Worm (Caenorhabditis elegans): ENCODE measurements around the gene ire-1.

Gene ire-1

DNA sequence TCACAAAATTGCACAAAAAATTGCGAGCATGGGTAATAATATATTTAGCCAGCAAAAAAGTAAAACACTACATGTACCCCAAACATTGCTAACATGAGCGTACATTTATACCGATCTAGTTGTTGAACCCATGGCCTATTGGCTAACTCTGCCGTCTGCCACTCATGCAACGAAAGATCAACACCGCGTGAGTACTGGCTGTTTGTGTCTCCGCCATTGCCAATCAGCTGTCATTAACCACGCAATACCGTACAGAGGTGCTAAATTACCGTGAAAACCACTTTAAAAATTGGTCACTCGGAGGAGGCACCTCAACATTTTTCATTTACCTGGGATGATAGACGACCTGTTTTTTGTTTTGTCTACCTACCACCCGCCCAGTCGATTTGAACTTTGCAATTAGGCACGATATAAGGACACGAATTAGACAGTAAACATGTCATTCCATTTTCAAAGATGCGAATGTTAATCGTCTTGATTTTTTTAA lies 49.3 kb downstream of the ire-1 start, which contains the start of gene K02C4.2 (continued):
- TF ChIP-seq Y53G8AR.9 (GFP tag; conservative IDR thresholded peaks at IDR 0.05): peak; percentile 71
- 0 out of 2 replicates have a peak, but pooled peaks have one; percentile 50 for TF ChIP-seq hsf-1 (GFP tag; IDR thresholded peaks at IDR 0.05)
- TF ChIP-seq mel-28 (tag; optimal IDR thresholded peaks at IDR 0.05; ENCODE audit: borderline replicate concordance): no peak
- peak; percentile 63 for TF ChIP-seq hrde-1 (tag; optimal IDR thresholded peaks at IDR 0.05; ENCODE audit: borderline replicate concordance)
- peak; percentile 55 for TF ChIP-seq D2030.7 (GFP tag; IDR thresholded peaks at IDR 0.05)
- TF ChIP-seq hlh-12 (tag; optimal IDR thresholded peaks at IDR 0.05): peak; percentile 34
- peak; percentile 80 for TF ChIP-seq nhr-80 (tag; optimal IDR thresholded peaks at IDR 0.05)
- TF ChIP-seq aptf-3 (GFP tag; IDR thresholded peaks at IDR 0.05): peak; percentile 84; the same call in 1 of the 2 replicates
- TF ChIP-seq lag-1 (GFP tag; IDR thresholded peaks at IDR 0.05): 0 out of 2 replicates have a peak, but pooled peaks have one; percentile 55
- TF ChIP-seq ceh-91 (GFP tag; IDR thresholded peaks at IDR 0.05): 0 out of 2 replicates have a peak, but pooled peaks have one; percentile 8
- no peak for TF ChIP-seq T26A5.8 (tag; optimal IDR thresholded peaks at IDR 0.05)
- peak; percentile 93 for TF ChIP-seq F52B5.7 (tag; optimal IDR thresholded peaks at IDR 0.05)
- peak; percentile 74 for TF ChIP-seq somi-1 (GFP tag; optimal IDR thresholded peaks at IDR 0.05)
- TF ChIP-seq snpc-1.1 (tag; optimal IDR thresholded peaks at IDR 0.05; ENCODE audit: insufficient read depth): peak; percentile 34
- no peak for TF ChIP-seq nhr-179 (tag; optimal IDR thresholded peaks at IDR 0.05)
- TF ChIP-seq mxl-1 (tag; optimal IDR thresholded peaks at IDR 0.05): peak; percentile 87
- no peak for TF ChIP-seq unc-62 (GFP tag; optimal IDR thresholded peaks at IDR 0.05)
- peak; percentile 93 for TF ChIP-seq die-1 (tag; optimal IDR thresholded peaks at IDR 0.05)
- peak; percentile 91 for TF ChIP-seq nhr-90 (tag; optimal IDR thresholded peaks at IDR 0.05)
- TF ChIP-seq fkh-3 (tag; optimal IDR thresholded peaks at IDR 0.05): peak; percentile 85
- no peak; the same call in 1 of the 2 replicates for TF ChIP-seq attf-3 (GFP tag; conservative IDR thresholded peaks at IDR 0.05)
- peak; percentile 69 for TF ChIP-seq lin-40 (tag; optimal IDR thresholded peaks at IDR 0.05)
- peak; percentile 75 for TF ChIP-seq F49E8.2 (tag; optimal IDR thresholded peaks at IDR 0.05; ENCODE audit: insufficient read depth)
- peak; percentile 54 for TF ChIP-seq tbx-9 (tag; optimal IDR thresholded peaks at IDR 0.05; ENCODE audit: borderline replicate concordance)
- peak; percentile 44 for TF ChIP-seq ztf-22 (GFP tag; optimal IDR thresholded peaks at IDR 0.05)
- TF ChIP-seq ceh-58 (GFP tag; IDR thresholded peaks at IDR 0.05): no peak
- peak; percentile 70 to 73 for TF ChIP-seq rec-8 (tag; optimal IDR thresholded peaks at IDR 0.05)
- no peak for TF ChIP-seq bed-2 (GFP tag; IDR thresholded peaks at IDR 0.05)
- TF ChIP-seq lir-1 (GFP tag; conservative IDR thresholded peaks at IDR 0.05): no peak; the same call in 1 of the 2 replicates
- no peak for TF ChIP-seq dpff-1 (tag; optimal IDR thresholded peaks at IDR 0.05)
- TF ChIP-seq ztf-3 (GFP tag; optimal IDR thresholded peaks at IDR 0.05): peak; percentile 69
- peak; percentile 77 for TF ChIP-seq rcor-1 (GFP tag; IDR thresholded peaks at IDR 0.05)
- TF ChIP-seq K11D2.4 (GFP tag; IDR thresholded peaks at IDR 0.05): no peak
- TF ChIP-seq B0035.1 (tag; optimal IDR thresholded peaks at IDR 0.05): peak; percentile 19
- no peak for TF ChIP-seq hlh-26 (GFP tag; conservative IDR thresholded peaks at IDR 0.05)
- TF ChIP-seq ztf-18 (tag; optimal IDR thresholded peaks at IDR 0.05): peak; percentile 83
- TF ChIP-seq ceh-100 (GFP tag; IDR thresholded peaks at IDR 0.05): peak; percentile 43
- TF ChIP-seq Y79H2A.3 (GFP tag; conservative IDR thresholded peaks at IDR 0.05): no peak; the same call in 1 of the 2 replicates
- TF ChIP-seq F37B4.10 (GFP tag; IDR thresholded peaks at IDR 0.05): 0 out of 2 replicates have a peak, but pooled peaks have one; percentile 35
- peak; percentile 58 for TF ChIP-seq hmg-1.2 (GFP tag; IDR thresholded peaks at IDR 0.05)
- peak; percentile 56 for TF ChIP-seq ceh-79 (tag; optimal IDR thresholded peaks at IDR 0.05)
- peak; percentile 79 for TF ChIP-seq ets-4 (GFP tag; optimal IDR thresholded peaks at IDR 0.05)
- TF ChIP-seq gei-17 (GFP tag; optimal IDR thresholded peaks at IDR 0.05): no peak
- TF ChIP-seq T07F8.4 (tag; optimal IDR thresholded peaks at IDR 0.05): peak; percentile 77
- TF ChIP-seq tlf-1 (GFP tag; optimal IDR thresholded peaks at IDR 0.05): peak; percentile 75
- TF ChIP-seq dox-1 (GFP tag; IDR thresholded peaks at IDR 0.05): peak; percentile 91
- peak; percentile 74 for TF ChIP-seq ekl-4 (GFP tag; IDR thresholded peaks at IDR 0.05)
- TF ChIP-seq F39B2.1 (GFP tag; IDR thresholded peaks at IDR 0.05): no peak

Measured in whole organism, young adult.